Fruit fly (Drosophila melanogaster): ENCODE measurements around the gene cDIP.

The cDIP gene

dm6 chr3R:21155931-21156488 is 4.9 kb downstream of the cDIP start (continued):
- TF ChIP-seq CG1602 (GFP tag; optimal IDR thresholded peaks at IDR 0.05): no peak
- TF ChIP-seq cato (GFP tag; optimal IDR thresholded peaks at IDR 0.05; ENCODE audit: borderline replicate concordance): no peak
- no peak for TF ChIP-seq Optix (GFP tag; IDR thresholded peaks at IDR 0.05)
- TF ChIP-seq ERR (GFP tag; optimal IDR thresholded peaks at IDR 0.05): no peak
- TF ChIP-seq CG3726 (GFP tag; IDR thresholded peaks at IDR 0.05): no peak
- no peak for TF ChIP-seq kni (GFP tag; optimal IDR thresholded peaks at IDR 0.05)
- TF ChIP-seq CG6689 (GFP tag; IDR thresholded peaks at IDR 0.05): no peak
- peak; percentile 12 for TF ChIP-seq mam (GFP tag; optimal IDR thresholded peaks at IDR 0.05)
- no peak for TF ChIP-seq tio (GFP tag; optimal IDR thresholded peaks at IDR 0.05)
- TF ChIP-seq slbo (GFP tag; IDR thresholded peaks at IDR 0.05): 0 out of 2 replicates have a peak, but pooled peaks have one; percentile 9
- peak; percentile 99 for TF ChIP-seq CG18011 (GFP tag; optimal IDR thresholded peaks at IDR 0.05)
- no peak for TF ChIP-seq CG6272 (GFP tag; IDR thresholded peaks at IDR 0.05)
- TF ChIP-seq Ets65A (GFP tag): peak; percentile 25
- TF ChIP-seq B-H1 (GFP tag; IDR thresholded peaks at IDR 0.05): no peak
- TF ChIP-seq Gsc (GFP tag; IDR thresholded peaks at IDR 0.05): no peak
- no peak for TF ChIP-seq CG15601 (tag; optimal IDR thresholded peaks at IDR 0.05)
- no peak for TF ChIP-seq CG10959 (GFP tag; IDR thresholded peaks at IDR 0.05)
- TF ChIP-seq CG7556 (GFP tag; optimal IDR thresholded peaks at IDR 0.05): no peak
- peak; percentile 66 for TF ChIP-seq BEAF-32 (GFP tag; optimal IDR thresholded peaks at IDR 0.05)
- no peak for TF ChIP-seq sob (GFP tag; IDR thresholded peaks at IDR 0.05)
- TF ChIP-seq ro (GFP tag; IDR thresholded peaks at IDR 0.05): no peak
- no peak for TF ChIP-seq GATAe (GFP tag; conservative IDR thresholded peaks at IDR 0.05)
- TF ChIP-seq run (tag; optimal IDR thresholded peaks at IDR 0.05): no peak
- no peak for TF ChIP-seq CG11093 (GFP tag; IDR thresholded peaks at IDR 0.05)
- no peak for TF ChIP-seq CG32767 (GFP tag; IDR thresholded peaks at IDR 0.05)
- TF ChIP-seq Nf-YA (GFP tag; IDR thresholded peaks at IDR 0.05): no peak
- peak; percentile 26 for TF ChIP-seq CG11504 (tag; optimal IDR thresholded peaks at IDR 0.05)
- TF ChIP-seq gcm2 (GFP tag; optimal IDR thresholded peaks at IDR 0.05): no peak
- no peak for TF ChIP-seq CG13775 (GFP tag; optimal IDR thresholded peaks at IDR 0.05)
- TF ChIP-seq Rfx (GFP tag; IDR thresholded peaks at IDR 0.05): no peak
- no peak for TF ChIP-seq CG10979 (tag; optimal IDR thresholded peaks at IDR 0.05)
- no peak for TF ChIP-seq CG6765 (GFP tag; optimal IDR thresholded peaks at IDR 0.05)
- no peak for TF ChIP-seq tup (GFP tag; optimal IDR thresholded peaks at IDR 0.05)
- peak; percentile 29 for TF ChIP-seq zfh2 (GFP tag; optimal IDR thresholded peaks at IDR 0.05)
- no peak for TF ChIP-seq ham (GFP tag; IDR thresholded peaks at IDR 0.05)
- no peak for TF ChIP-seq CG12219 (GFP tag; optimal IDR thresholded peaks at IDR 0.05)
- no peak for TF ChIP-seq Fer3 (tag; optimal IDR thresholded peaks at IDR 0.05)
- no peak for TF ChIP-seq CG15011 (GFP tag; optimal IDR thresholded peaks at IDR 0.05)
- TF ChIP-seq bowl (GFP tag; IDR thresholded peaks at IDR 0.05): no peak
- TF ChIP-seq CG4617 (GFP tag; optimal IDR thresholded peaks at IDR 0.05; ENCODE audit: borderline replicate concordance): peak; percentile 48
- no peak for TF ChIP-seq CG34376 (GFP tag; optimal IDR thresholded peaks at IDR 0.05)
- no peak for TF ChIP-seq Bdp1 (GFP tag; optimal IDR thresholded peaks at IDR 0.05)
- TF ChIP-seq slp2 (GFP tag; optimal IDR thresholded peaks at IDR 0.05): no peak
- TF ChIP-seq nom (GFP tag; optimal IDR thresholded peaks at IDR 0.05): no peak
- TF ChIP-seq Med (GFP tag): peak; percentile 82
- no peak for TF ChIP-seq btn (GFP tag; optimal IDR thresholded peaks at IDR 0.05)
- TF ChIP-seq trem (tag; optimal IDR thresholded peaks at IDR 0.05): peak; percentile 19
- no peak for TF ChIP-seq z (GFP tag; IDR thresholded peaks at IDR 0.05)
- no peak for TF ChIP-seq CG9727 (GFP tag; optimal IDR thresholded peaks at IDR 0.05)
- TF ChIP-seq Taf1 (GFP tag; IDR thresholded peaks at IDR 0.05): no peak
- no peak for TF ChIP-seq vnd (GFP tag; IDR thresholded peaks at IDR 0.05; ENCODE audit: partially characterized antibody)
- no peak for TF ChIP-seq CG16863 (GFP tag; optimal IDR thresholded peaks at IDR 0.05)

Measured in whole organism, embryonic.